Fruit fly (Drosophila melanogaster): ENCODE measurements around the gene CG14797.

- TF ChIP-seq usp (GFP tag; optimal IDR thresholded peaks at IDR 0.05) (no peak), pan (optimal IDR thresholded peaks at IDR 0.05) (no peak)
Observed at dm6 chrX:1710082-1710481, 28.7 kb downstream of the CG14797 start, which contains the start of gene CG3795.
